Worm (Caenorhabditis elegans) whole organism, L3 larva: ENCODE results near the gene F38E1.3.
"Not testable (repeated sequence)": the region's sequence is repeated elsewhere in the genome, so short reads cannot be mapped to it uniquely, and the experiment has no call there.

Experiments used
- ama-1 ChIP-seq: fragments of 150-350 bp; optimal IDR thresholded peaks from 2 replicates; lab custom pipeline; 2018
- elt-3 ChIP-seq, 3 experiments: fragments of 150-350 bp in 1 of 3; sonication (generic microtip) in 2 of 3; optimal IDR thresholded peaks; 2 replicates in 2 of 3; 4 replicates in 1 of 3; lab custom pipeline; 2014 to 2017; ENCODE audit warnings: missing biosample characterization in 3 of 3, missing genetic modification characterization in 3 of 3
- jun-1 ChIP-seq: fragments of 150-350 bp; optimal IDR thresholded peaks from 2 replicates; lab custom pipeline; 2014; ENCODE audit warnings: missing biosample characterization, missing genetic modification reagents, missing genetic modification characterization
- mdl-1 ChIP-seq: fragments of 150-350 bp; optimal IDR thresholded peaks from 2 replicates; lab custom pipeline; 2014; ENCODE audit warnings: missing biosample characterization, missing genetic modification characterization
- nhr-77 ChIP-seq: fragments of 150-350 bp; optimal IDR thresholded peaks from 2 replicates; lab custom pipeline; 2014; ENCODE audit warnings: missing biosample characterization, missing genetic modification characterization
- pqm-1 ChIP-seq: fragments of 150-350 bp; optimal IDR thresholded peaks from 2 replicates; lab custom pipeline; 2017; ENCODE audit warnings: missing biosample characterization, missing genetic modification characterization, inconsistent platforms
- unc-39 ChIP-seq: sonication (generic microtip); optimal IDR thresholded peaks from 4 replicates; lab custom pipeline; 2017; ENCODE audit warnings: missing biosample characterization, missing genetic modification characterization

ce11 chrV:8340924-8341323 is 35.0 kb upstream of the F38E1.3 start, which contains the start of gene C08D8.7:
- not testable (repeated sequence) for TF ChIP-seq pqm-1; nhr-77; jun-1 (tag; lab: Kevin White, UChicago); ama-1; unc-39 (tag; lab: Kevin White, UChicago); elt-3 (tag; optimal IDR thresholded peaks at IDR 0.05; lab: Kevin White, UChicago); mdl-1
